Fruit fly (Drosophila melanogaster) Kc167 (cell line): ENCODE measurements around the gene CG6707.

Source experiments
- Myc ChIP-seq: fragments of >200 bp; optimal IDR thresholded peaks from 2 replicates; lab custom pipeline; 2017; ENCODE audit warnings: missing external identifiers
- Sin3A ChIP-seq: fragments of >200 bp; optimal IDR thresholded peaks from 2 replicates; lab custom pipeline; 2018; ENCODE audit warnings: missing external identifiers
- h ChIP-seq: fragments of >200 bp; optimal IDR thresholded peaks from 3 replicates; lab custom pipeline; 2018; ENCODE audit warnings: missing external identifiers
- insv ChIP-seq: fragments of >200 bp; optimal IDR thresholded peaks from 3 replicates; lab custom pipeline; 2018; ENCODE audit warnings: missing external identifiers
- psq ChIP-seq: fragments of >200 bp; optimal IDR thresholded peaks from 2 replicates; lab custom pipeline; 2017; ENCODE audit warnings: missing external identifiers
- ttk ChIP-seq: sonication (Bioruptor generic); optimal IDR thresholded peaks from 2 replicates; lab custom pipeline; 2017; ENCODE audit warnings: missing external identifiers

CG6707 gene

dm6 chr3L:9851000-9851671 is 47.2 kb downstream of the CG6707 start:
- TF ChIP-seq ttk (lab: Kevin White, UChicago) (no peak), insv (no peak), psq (lab: Kevin White, UChicago) (no peak), Myc (no peak), h (lab: Kevin White, UChicago) (no peak), Sin3A (no peak)

DNA sequence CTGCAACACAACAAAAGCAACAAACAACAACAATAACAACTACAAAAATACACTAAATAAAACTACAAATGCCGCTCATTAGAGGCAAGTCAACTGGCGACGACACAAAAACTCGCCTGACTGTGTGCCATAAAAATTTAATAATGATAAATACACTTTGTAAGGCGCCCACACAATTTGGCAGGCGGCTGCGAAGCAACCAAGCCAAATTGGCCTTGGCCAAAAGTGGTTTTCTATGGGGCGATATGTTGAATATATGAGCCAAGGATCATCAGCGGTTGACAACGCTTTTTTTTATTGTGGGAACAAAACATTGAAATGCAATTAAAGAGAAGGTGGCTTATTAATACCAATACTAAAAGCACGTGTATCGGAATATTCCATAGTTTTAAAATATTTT is 48.3 kb downstream of the CG6707 start:
- TF ChIP-seq h (lab: Kevin White, UChicago) = no peak
- no peak for TF ChIP-seq Sin3A
- TF ChIP-seq insv = no peak
- TF ChIP-seq Myc = no peak
- TF ChIP-seq ttk (lab: Kevin White, UChicago) = no peak
- TF ChIP-seq psq (lab: Kevin White, UChicago) = no peak

- no peak for TF ChIP-seq ttk (lab: Kevin White, UChicago)
- TF ChIP-seq Myc = no peak
- no peak for TF ChIP-seq insv
- no peak for TF ChIP-seq Sin3A
- no peak for TF ChIP-seq psq (lab: Kevin White, UChicago)
- no peak for TF ChIP-seq h (lab: Kevin White, UChicago)
Measured at dm6 chr3L:9848744-9849143, 49.6 kb downstream of the CG6707 start.

DNA sequence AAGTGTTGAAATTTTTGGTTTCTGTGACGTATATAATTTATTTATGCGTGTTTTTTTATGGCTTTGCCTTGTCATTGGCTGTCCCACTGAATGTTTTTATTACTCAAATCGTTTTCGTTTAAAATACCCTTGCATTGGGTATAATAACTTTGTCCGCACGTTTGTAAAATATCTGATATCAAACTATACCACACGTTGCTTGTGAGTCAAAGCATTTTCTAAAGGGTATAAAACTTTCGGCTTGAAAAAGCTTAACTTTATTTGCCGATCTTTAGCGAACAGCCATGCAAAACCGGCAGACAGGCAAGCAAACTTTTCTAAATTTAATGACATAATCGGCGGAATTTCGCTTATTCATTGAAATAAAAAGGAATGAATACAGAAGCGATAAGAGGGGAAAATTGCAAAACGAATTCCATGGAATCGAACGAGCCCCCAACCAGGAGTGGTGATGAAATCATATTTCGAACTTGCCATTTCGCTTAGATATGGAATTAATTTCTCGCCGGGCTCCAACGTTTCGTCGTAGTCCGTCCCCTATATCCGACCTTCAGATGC is 50.9 kb downstream of the CG6707 start:
- TF ChIP-seq psq (lab: Kevin White, UChicago) (no peak), insv (no peak), Myc (no peak), ttk (lab: Kevin White, UChicago) (no peak), Sin3A (no peak), h (lab: Kevin White, UChicago) (no peak)

dm6 chr3L:9846577-9847342 is 51.6 kb downstream of the CG6707 start:
- TF ChIP-seq ttk (lab: Kevin White, UChicago) (no peak), h (lab: Kevin White, UChicago) (no peak), Myc (no peak), Sin3A (no peak), psq (lab: Kevin White, UChicago) (no peak), insv (no peak)

DNA sequence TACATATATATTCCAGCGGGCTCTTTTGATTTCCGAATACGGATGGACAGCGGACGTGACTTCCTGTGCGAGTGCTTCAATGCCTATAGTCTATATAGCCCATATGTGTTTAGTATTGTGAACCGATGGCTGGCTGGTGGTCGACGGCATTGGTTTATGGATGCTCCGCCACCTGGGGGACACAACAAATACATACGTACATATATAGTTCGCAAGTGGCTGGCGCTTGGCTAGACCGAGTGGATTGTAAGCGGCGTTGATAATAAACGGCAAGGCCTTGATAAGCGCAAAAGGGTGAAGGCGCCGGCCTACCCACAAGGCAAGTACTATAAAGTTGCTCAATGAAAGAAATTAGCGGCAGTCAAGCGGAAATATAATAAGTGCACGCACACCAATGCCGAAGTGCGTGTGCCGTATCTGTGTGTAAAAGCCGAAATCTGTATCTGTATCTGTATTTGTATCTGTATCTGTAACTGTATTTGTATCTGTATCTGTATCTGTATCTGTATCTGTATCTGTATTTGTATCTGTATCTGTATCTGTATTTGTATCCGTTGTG is 52.3 kb downstream of the CG6707 start:
- TF ChIP-seq psq (lab: Kevin White, UChicago) (no peak), ttk (lab: Kevin White, UChicago) (no peak), Sin3A (no peak), h (lab: Kevin White, UChicago) (no peak), insv (no peak), Myc (no peak)
